Worm (Caenorhabditis elegans) whole organism, late embryonic: ENCODE results near the gene magu-1.

Experiments used
- ceh-30 ChIP-seq: fragments of 150-350 bp; optimal IDR thresholded peaks from 2 replicates; lab custom pipeline; 2014; ENCODE audit warnings: missing biosample characterization, missing genetic modification characterization
- fkh-10 ChIP-seq: fragments of 150-350 bp; optimal IDR thresholded peaks from 2 replicates; lab custom pipeline; 2014; ENCODE audit warnings: missing biosample characterization, missing genetic modification reagents, missing genetic modification characterization
- pat-9 ChIP-seq: fragments of 200-800 bp; sonication (Bioruptor generic); optimal IDR thresholded peaks from 2 replicates; lab custom pipeline; 2018; ENCODE audit warnings: mild to moderate bottlenecking, missing genetic modification characterization, moderate library complexity, missing compliant biosample characterization
- pha-4 ChIP-seq: fragments of 150-350 bp; optimal IDR thresholded peaks from 2 replicates; lab custom pipeline; 2018; ENCODE audit warnings: missing biosample characterization, missing genetic modification reagents, missing genetic modification characterization
- unc-55 ChIP-seq: sonication (generic microtip); optimal IDR thresholded peaks from 2 replicates; lab custom pipeline; 2017; ENCODE audit warnings: missing biosample characterization, missing genetic modification reagents, missing genetic modification characterization
- unc-86 ChIP-seq: sonication (generic microtip); optimal IDR thresholded peaks from 2 replicates; lab custom pipeline; 2016; ENCODE audit warnings: missing genetic modification characterization, missing compliant biosample characterization

- TF ChIP-seq fkh-10 (GFP tag; lab: Kevin White, UChicago), result no peak
- TF ChIP-seq unc-86 (tag; lab: Kevin White, UChicago), result no peak
- no peak for TF ChIP-seq pha-4 (tag; lab: Kevin White, UChicago)
- no peak for TF ChIP-seq ceh-30 (tag; lab: Kevin White, UChicago)
- TF ChIP-seq pat-9 (tag; lab: Kevin White, UChicago), result no peak
- no peak for TF ChIP-seq unc-55 (GFP tag; lab: Kevin White, UChicago)
Observed at ce11 chrIII:437033-437432, 34.5 kb downstream of the magu-1 start.
